Fruit fly (Drosophila melanogaster): Measurements from ENCODE around the gene Got2.

Gene Got2

DNA sequence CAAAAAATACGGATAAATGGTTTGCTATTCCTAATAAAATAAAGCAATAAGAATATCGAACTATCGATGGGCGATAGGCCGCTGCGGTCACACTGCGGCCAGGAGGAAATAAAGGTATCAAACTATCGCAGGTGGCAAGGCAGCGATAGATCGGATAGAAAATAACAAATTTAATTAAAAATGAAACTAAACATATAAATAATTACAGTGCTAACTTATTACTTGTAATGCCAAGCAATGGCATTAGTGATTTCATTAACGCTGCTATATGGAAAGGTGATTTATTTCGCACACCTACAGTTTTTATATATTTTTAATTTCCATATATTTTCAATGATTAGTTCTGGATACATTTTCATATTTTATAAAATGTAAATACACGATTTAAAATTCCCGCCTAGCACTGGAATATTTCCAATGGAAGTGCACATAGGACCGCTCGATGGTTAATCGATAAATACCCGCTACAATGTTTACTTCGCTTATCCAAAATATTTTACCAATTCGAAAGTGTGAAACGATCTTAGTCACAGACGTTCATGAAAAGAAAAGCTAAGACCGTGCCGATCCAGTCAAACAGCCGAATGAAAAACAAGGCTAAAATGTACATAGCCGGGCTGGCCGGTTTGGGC lies 6.7 kb downstream of the Got2 start, which contains the start of the genes CG15356 and CG15362 (continued):
- TF ChIP-seq CHES-1-like (GFP tag; optimal IDR thresholded peaks at IDR 0.05) (no peak), hbn (GFP tag; IDR thresholded peaks at IDR 0.05; ENCODE audit: partially characterized antibody) (peak; percentile 98), MBD-R2 (GFP tag; IDR thresholded peaks at IDR 0.05) (peak; percentile 84), CG8388 (GFP tag; optimal IDR thresholded peaks at IDR 0.05) (no peak), fd96Cb (tag; optimal IDR thresholded peaks at IDR 0.05) (no peak), cg (GFP tag; optimal IDR thresholded peaks at IDR 0.05) (no peak), CG3281 (GFP tag; optimal IDR thresholded peaks at IDR 0.05) (no peak), ttk (GFP tag; IDR thresholded peaks at IDR 0.05) (no peak), chif (GFP tag; optimal IDR thresholded peaks at IDR 0.05) (no peak), PHDP (tag; optimal IDR thresholded peaks at IDR 0.05) (peak; percentile 39), Hr78 (GFP tag; optimal IDR thresholded peaks at IDR 0.05) (no peak), CG17186 (GFP tag; optimal IDR thresholded peaks at IDR 0.05) (peak; percentile 8), CG15696 (tag; optimal IDR thresholded peaks at IDR 0.05) (no peak), ssp (GFP tag; IDR thresholded peaks at IDR 0.05) (no peak), ato (GFP tag; IDR thresholded peaks at IDR 0.05; ENCODE audit: partially characterized antibody) (peak; percentile 99), CG4617 (GFP tag; optimal IDR thresholded peaks at IDR 0.05; ENCODE audit: borderline replicate concordance) (peak; percentile 85), pnt (GFP tag; optimal IDR thresholded peaks at IDR 0.05) (no peak), dimm (GFP tag; IDR thresholded peaks at IDR 0.05) (no peak), Dbx (GFP tag; IDR thresholded peaks at IDR 0.05) (peak; percentile 66; the same call in 2 of the 3 replicates), CG34422 (GFP tag; IDR thresholded peaks at IDR 0.05) (0 out of 3 replicates have a peak, but pooled peaks have one; percentile 32), inv (GFP tag; IDR thresholded peaks at IDR 0.05; ENCODE audit: partially characterized antibody) (peak; percentile 99), CG11696 (GFP tag; IDR thresholded peaks at IDR 0.05) (no peak), gsb-n (tag; optimal IDR thresholded peaks at IDR 0.05) (no peak), CG6854 (GFP tag; optimal IDR thresholded peaks at IDR 0.05) (no peak), CG17385 (GFP tag; optimal IDR thresholded peaks at IDR 0.05) (no peak), CG3726 (GFP tag; IDR thresholded peaks at IDR 0.05) (no peak), CG16779 (GFP tag; IDR thresholded peaks at IDR 0.05) (no peak), Mad (GFP tag; optimal IDR thresholded peaks at IDR 0.05) (no peak), CG11456 (GFP tag; IDR thresholded peaks at IDR 0.05) (peak; percentile 60), Pdp1 (GFP tag; optimal IDR thresholded peaks at IDR 0.05) (peak in 1 of 2 experiments; percentile 27), pb (GFP tag; optimal IDR thresholded peaks at IDR 0.05) (no peak), CG31388 (GFP tag; optimal IDR thresholded peaks at IDR 0.05) (no peak), fru (optimal IDR thresholded peaks at IDR 0.05) (no peak), ken (GFP tag; IDR thresholded peaks at IDR 0.05) (no peak), CG3163 (GFP tag; optimal IDR thresholded peaks at IDR 0.05) (no peak), CG34224 (GFP tag; IDR thresholded peaks at IDR 0.05; ENCODE audit: partially characterized antibody) (peak; percentile 98), grau (tag; optimal IDR thresholded peaks at IDR 0.05) (peak; percentile 49), salm (tag; optimal IDR thresholded peaks at IDR 0.05) (no peak), slp2 (GFP tag; optimal IDR thresholded peaks at IDR 0.05) (no peak), Rx (GFP tag; IDR thresholded peaks at IDR 0.05) (no peak), Scr (GFP tag; IDR thresholded peaks at IDR 0.05; ENCODE audit: partially characterized antibody) (peak; percentile 99), CG17912 (GFP tag; optimal IDR thresholded peaks at IDR 0.05) (no peak), Eip74EF (GFP tag; optimal IDR thresholded peaks at IDR 0.05) (no peak), CG8281 (tag; optimal IDR thresholded peaks at IDR 0.05) (no peak), ac (GFP tag; optimal IDR thresholded peaks at IDR 0.05) (no peak), psq (GFP tag; optimal IDR thresholded peaks at IDR 0.05) (no peak), CG18764 (GFP tag; optimal IDR thresholded peaks at IDR 0.05) (no peak), CG12236 (GFP tag; optimal IDR thresholded peaks at IDR 0.05) (no peak), maf-S (GFP tag; optimal IDR thresholded peaks at IDR 0.05) (no peak), scrt (GFP tag; optimal IDR thresholded peaks at IDR 0.05) (no peak)

Measured in whole organism, embryonic.